5 fruit fly cellular contexts compared by ENCODE assay signal in the genomic region with DNA sequence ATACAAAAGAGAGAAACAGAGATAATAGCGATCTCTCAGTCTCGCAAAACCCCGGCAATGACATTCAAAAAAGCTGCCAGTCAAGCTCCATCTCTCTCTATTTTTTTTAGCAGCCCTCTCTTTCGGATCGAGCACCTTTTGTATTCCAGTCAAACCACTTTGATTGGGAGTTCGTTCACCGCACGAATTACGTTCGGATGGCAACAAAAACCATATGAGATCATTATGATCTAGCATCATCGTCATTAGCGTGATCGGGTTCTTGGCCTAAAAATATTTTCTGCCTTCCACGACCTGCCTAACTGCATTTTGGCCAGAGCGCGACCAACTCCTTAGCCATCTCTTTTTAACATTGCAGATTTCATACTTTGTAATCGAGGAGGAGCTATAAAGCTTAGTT.
A peak's percentile ranks its signal among the peaks of the same experiment; 100 is the strongest.
TF ChIP-seq lines count a peak whose summit lies in the region.

No protein-coding gene starts in this region.

- no peak for TF ChIP-seq CTCF in whole organism, embryonic (GFP tag; optimal IDR thresholded peaks at IDR 0.05; lab: Kevin White, UChicago)

TF ChIP-seq in whole organism, 6 proteins besides CTCF, POLR2A, EP300 and RAD21:
- TF ChIP-seq EcR (GFP tag; optimal IDR thresholded peaks at IDR 0.05; lab: Kevin White, UChicago): peak; percentile 54 to 91
- no peak for TF ChIP-seq usp (GFP tag; optimal IDR thresholded peaks at IDR 0.05; lab: Kevin White, UChicago)

TF ChIP-seq in whole organism, embryonic, 481 proteins besides CTCF, POLR2A, EP300 and RAD21:
- TF ChIP-seq vvl (GFP tag; IDR thresholded peaks at IDR 0.05; lab: Robert Waterston, UW) (peak; percentile 35), sqz (GFP tag; optimal IDR thresholded peaks at IDR 0.05; lab: Kevin White, UChicago) (peak; percentile 49), oc (tag; optimal IDR thresholded peaks at IDR 0.05; lab: Kevin White, UChicago) (peak; percentile 4), CG4617 (GFP tag; optimal IDR thresholded peaks at IDR 0.05; lab: Kevin White, UChicago; ENCODE audit: borderline replicate concordance) (no peak), Trl (optimal IDR thresholded peaks at IDR 0.05; lab: Kevin White, UChicago) (peak; percentile 36 to 51), Trl (GFP tag; optimal IDR thresholded peaks at IDR 0.05; lab: Kevin White, UChicago) (no peak), CG4820 (GFP tag; optimal IDR thresholded peaks at IDR 0.05; lab: Kevin White, UChicago) (no peak), sisA (GFP tag; IDR thresholded peaks at IDR 0.05; lab: Robert Waterston, UW) (no peak), Deaf1 (tag; optimal IDR thresholded peaks at IDR 0.05; lab: Kevin White, UChicago) (peak; percentile 52), mirr (GFP tag; optimal IDR thresholded peaks at IDR 0.05; lab: Kevin White, UChicago) (no peak), chinmo (GFP tag; IDR thresholded peaks at IDR 0.05; lab: Robert Waterston, UW; ENCODE audit: partially characterized antibody) (0 out of 4 replicates have a peak, but pooled peaks have one; percentile 28), ash1 (GFP tag; optimal IDR thresholded peaks at IDR 0.05; lab: Kevin White, UChicago) (no peak)
TF ChIP-seq in whole organism, embryonic: peak in this region for 6.

TF ChIP-seq in whole organism, prepupa, 60 proteins besides CTCF, POLR2A, EP300 and RAD21:
- peak; percentile 23 for TF ChIP-seq vri (GFP tag; optimal IDR thresholded peaks at IDR 0.05; lab: Kevin White, UChicago)
- TF ChIP-seq Hr39 (GFP tag; optimal IDR thresholded peaks at IDR 0.05; lab: Kevin White, UChicago): no peak
- TF ChIP-seq dsx (GFP tag; optimal IDR thresholded peaks at IDR 0.05; lab: Kevin White, UChicago; ENCODE audit: poor library complexity, severe bottlenecking): peak; percentile 94
- TF ChIP-seq Lpt (GFP tag; optimal IDR thresholded peaks at IDR 0.05; lab: Kevin White, UChicago): no peak
- TF ChIP-seq Smox (GFP tag; optimal IDR thresholded peaks at IDR 0.05; lab: Kevin White, UChicago): no peak
- TF ChIP-seq svp (GFP tag; lab: Kevin White, UChicago): peak; percentile 64
TF ChIP-seq in whole organism, prepupa: peak in this region for 3.

TF ChIP-seq in whole organism, pupa, 21 proteins besides CTCF, POLR2A, EP300 and RAD21:
- TF ChIP-seq EcR (GFP tag; optimal IDR thresholded peaks at IDR 0.05; lab: Kevin White, UChicago) (peak; percentile 99), CG9948 (tag; optimal IDR thresholded peaks at IDR 0.05; lab: Kevin White, UChicago) (no peak)

TF ChIP-seq in whole organism, wandering third instar larva, 38 proteins besides CTCF, POLR2A, EP300 and RAD21:
- TF ChIP-seq Hr78 (GFP tag; optimal IDR thresholded peaks at IDR 0.05; lab: Kevin White, UChicago): no peak
- no peak for TF ChIP-seq tai (GFP tag; optimal IDR thresholded peaks at IDR 0.05; lab: Kevin White, UChicago)
- TF ChIP-seq Dfd (GFP tag; optimal IDR thresholded peaks at IDR 0.05; lab: Kevin White, UChicago): no peak
- TF ChIP-seq Vsx2 (GFP tag; optimal IDR thresholded peaks at IDR 0.05; lab: Kevin White, UChicago; ENCODE audit: partially characterized antibody): peak; percentile 67
- TF ChIP-seq foxo (GFP tag; optimal IDR thresholded peaks at IDR 0.05; lab: Kevin White, UChicago): no peak
- no peak for TF ChIP-seq sage (GFP tag; optimal IDR thresholded peaks at IDR 0.05; lab: Kevin White, UChicago)
- no peak for TF ChIP-seq sv (GFP tag; optimal IDR thresholded peaks at IDR 0.05; lab: Kevin White, UChicago)
- no peak for TF ChIP-seq fru (GFP tag; optimal IDR thresholded peaks at IDR 0.05; lab: Kevin White, UChicago)
- no peak for TF ChIP-seq ey (GFP tag; optimal IDR thresholded peaks at IDR 0.05; lab: Kevin White, UChicago)
- TF ChIP-seq Abd-B (GFP tag; optimal IDR thresholded peaks at IDR 0.05; lab: Kevin White, UChicago): no peak
- no peak for TF ChIP-seq Rel (GFP tag; optimal IDR thresholded peaks at IDR 0.05; lab: Kevin White, UChicago)
- peak; percentile 29 for TF ChIP-seq Rel (tag; optimal IDR thresholded peaks at IDR 0.05; lab: Kevin White, UChicago)
- TF ChIP-seq dl (GFP tag; optimal IDR thresholded peaks at IDR 0.05; lab: Kevin White, UChicago; ENCODE audit: insufficient read depth in 1 of 2, partially characterized antibody in 2 of 2): no peak
- no peak for TF ChIP-seq CrebA (GFP tag; optimal IDR thresholded peaks at IDR 0.05; lab: Kevin White, UChicago; ENCODE audit: borderline replicate concordance)
- peak; percentile 50 for TF ChIP-seq Dif (GFP tag; optimal IDR thresholded peaks at IDR 0.05; lab: Kevin White, UChicago; ENCODE audit: partially characterized antibody)
